Fruit fly (Drosophila melanogaster) whole organism, adult: ENCODE results near the gene CG42824.

Experiments
- CG7101 ChIP-seq: fragments of 200-800 bp; sonication (Bioruptor generic); optimal IDR thresholded peaks from 2 replicates; lab custom pipeline; 2018; ENCODE audit warnings: missing biosample characterization, mild to moderate bottlenecking, missing genetic modification characterization, moderate library complexity
- Hr96 ChIP-seq: fragments of 200-800 bp; sonication (Bioruptor generic); optimal IDR thresholded peaks from 2 replicates; lab custom pipeline; 2016; ENCODE audit warnings: missing biosample characterization, missing genetic modification characterization
- cic ChIP-seq: fragments of 200-800 bp; sonication (Bioruptor generic); optimal IDR thresholded peaks from 2 replicates; lab custom pipeline; 2017; ENCODE audit warnings: missing biosample characterization, mild to moderate bottlenecking, missing genetic modification characterization, moderate library complexity

dm6 chr3R:17410808-17411207 is 4.5 kb upstream of the CG42824 start, which contains the start of gene CG5863:
- TF ChIP-seq Hr96 (GFP tag; lab: Kevin White, UChicago) (no peak), CG7101 (tag; lab: Kevin White, UChicago) (no peak), cic (GFP tag; lab: Kevin White, UChicago) (no peak)
